Fruit fly (Drosophila melanogaster) whole organism, embryonic: ENCODE results near the gene CG13690.
A peak's percentile ranks its signal among the peaks of the same experiment; 100 is the strongest.

Experiments used
- ATbp ChIP-seq: fragments of 200-800 bp; sonication (Bioruptor generic); optimal IDR thresholded peaks from 2 replicates; lab custom pipeline; 2017; ENCODE audit warnings: missing biosample characterization, mild to moderate bottlenecking, missing genetic modification characterization, missing genetic modification reagents
- CG10267 ChIP-seq: fragments of 200-800 bp; sonication (Bioruptor generic); optimal IDR thresholded peaks from 2 replicates; lab custom pipeline; 2018; ENCODE audit warnings: missing biosample characterization, mild to moderate bottlenecking, missing genetic modification characterization, moderate library complexity
- CG10979 ChIP-seq: fragments of 200-800 bp; sonication (Bioruptor generic); optimal IDR thresholded peaks from 2 replicates; lab custom pipeline; 2018; ENCODE audit warnings: missing biosample characterization, mild to moderate bottlenecking, missing genetic modification characterization, moderate library complexity
- CG11247 ChIP-seq: fragments of 200-800 bp; sonication (Bioruptor generic); IDR thresholded peaks from 2 replicates; pipeline ENCODE4 v1.3.6; 2022; ENCODE audit warnings: missing biosample characterization, missing genetic modification characterization
- CG12155 ChIP-seq: fragments of 200-800 bp; sonication (Bioruptor generic); optimal IDR thresholded peaks from 3 replicates; lab custom pipeline; 2016; ENCODE audit warnings: missing biosample characterization, missing genetic modification characterization
- CG12236 ChIP-seq: fragments of 200-800 bp; sonication (Bioruptor generic); optimal IDR thresholded peaks from 2 replicates; lab custom pipeline; 2016; ENCODE audit warnings: missing biosample characterization, missing genetic modification characterization
- CG1233 ChIP-seq: fragments of 200-800 bp; sonication (Bioruptor generic); optimal IDR thresholded peaks from 4 replicates; lab custom pipeline; 2018; ENCODE audit warnings: missing biosample characterization, mild to moderate bottlenecking, missing genetic modification characterization
- CG13123 ChIP-seq: fragments of 200-800 bp; sonication (Bioruptor generic); optimal IDR thresholded peaks from 2 replicates; lab custom pipeline; 2016; ENCODE audit warnings: missing biosample characterization, missing genetic modification characterization
- CG1603 ChIP-seq: fragments of 200-800 bp; sonication (Bioruptor generic); optimal IDR thresholded peaks from 2 replicates; lab custom pipeline; 2019; ENCODE audit warnings: missing biosample characterization, mild to moderate bottlenecking, missing genetic modification characterization, moderate library complexity
- CG18262 ChIP-seq: fragments of 200-800 bp; optimal IDR thresholded peaks from 3 replicates; lab custom pipeline; 2019; ENCODE audit warnings: missing biosample characterization, mild to moderate bottlenecking, missing genetic modification characterization, moderate library complexity
- CG2712 ChIP-seq: fragments of 200-800 bp; optimal IDR thresholded peaks from 3 replicates; lab custom pipeline; 2019; ENCODE audit warnings: missing biosample characterization, mild to moderate bottlenecking, missing genetic modification characterization, moderate library complexity
- CG32532 ChIP-seq: fragments of 200-800 bp; sonication (Bioruptor generic); IDR thresholded peaks from 2 replicates; pipeline ENCODE4 v1.3.6; 2022; ENCODE audit warnings: missing biosample characterization, missing genetic modification characterization
- CG3726 ChIP-seq: fragments of 200-800 bp; sonication (Bioruptor generic); IDR thresholded peaks from 3 replicates; pipeline ENCODE4, ENCODE4 v1.3.6; 2022; ENCODE audit warnings: missing biosample characterization, missing genetic modification characterization
- CG3838 ChIP-seq: fragments of 200-800 bp; sonication (Bioruptor generic); optimal IDR thresholded peaks from 3 replicates; lab custom pipeline; 2016; ENCODE audit warnings: missing biosample characterization, missing genetic modification characterization
- CG4424 ChIP-seq: fragments of 200-800 bp; sonication (Bioruptor generic); optimal IDR thresholded peaks from 3 replicates; lab custom pipeline; 2016; ENCODE audit warnings: missing biosample characterization, missing genetic modification characterization
- CG4820 ChIP-seq: fragments of 200-800 bp; sonication (Bioruptor generic); optimal IDR thresholded peaks from 3 replicates; lab custom pipeline; 2016; ENCODE audit warnings: missing biosample characterization, missing genetic modification characterization
- CG5180 ChIP-seq: fragments of 200-800 bp; sonication (Bioruptor generic); optimal IDR thresholded peaks from 3 replicates; lab custom pipeline; 2017; ENCODE audit warnings: missing biosample characterization, missing genetic modification characterization, mild to moderate bottlenecking, moderate library complexity, missing genetic modification reagents
- CG6813 ChIP-seq: fragments of 200-800 bp; sonication (Bioruptor generic); optimal IDR thresholded peaks from 2 replicates; lab custom pipeline; 2017; ENCODE audit warnings: missing biosample characterization, missing genetic modification characterization, mild to moderate bottlenecking, moderate library complexity, missing genetic modification reagents
- CG8281 ChIP-seq: fragments of 200-800 bp; sonication (Bioruptor generic); optimal IDR thresholded peaks from 2 replicates; lab custom pipeline; 2018; ENCODE audit warnings: missing biosample characterization, mild to moderate bottlenecking, missing genetic modification characterization, moderate library complexity
- CG8765 ChIP-seq: fragments of 200-800 bp; sonication (Bioruptor generic); IDR thresholded peaks from 2 replicates; pipeline ENCODE4 v1.3.6; 2022; ENCODE audit warnings: missing biosample characterization, missing genetic modification characterization
- Ets65A ChIP-seq: fragments of 200-800 bp; sonication (Bioruptor generic); peaks from one replicate; lab custom pipeline; 2016; ENCODE audit warnings: missing biosample characterization, missing genetic modification characterization
- Hsf ChIP-seq: fragments of 200-800 bp; sonication (Bioruptor generic); optimal IDR thresholded peaks from 3 replicates; lab custom pipeline; 2016; ENCODE audit warnings: missing biosample characterization, missing genetic modification characterization
- MTF-1 ChIP-seq: fragments of 200-800 bp; sonication (Bioruptor generic); optimal IDR thresholded peaks from 2 replicates; lab custom pipeline; 2018; ENCODE audit warnings: missing biosample characterization, mild to moderate bottlenecking, missing genetic modification characterization, borderline replicate concordance
- Med ChIP-seq: fragments of 200-800 bp; sonication (Bioruptor generic); peaks from one replicate; lab custom pipeline; 2016; ENCODE audit warnings: missing biosample characterization, missing genetic modification characterization, mild to moderate bottlenecking, inconsistent platforms, moderate library complexity
- Pdp1 ChIP-seq, 2 experiments: fragments of 200-800 bp; sonication (Bioruptor generic); optimal IDR thresholded peaks; 3 replicates each; lab custom pipeline; 2016; ENCODE audit warnings: missing biosample characterization in 2 of 2, missing genetic modification characterization in 2 of 2, mild to moderate bottlenecking in 1 of 2, moderate library complexity in 1 of 2
- Rfx ChIP-seq: fragments of 200-800 bp; sonication (Bioruptor generic); IDR thresholded peaks from 2 replicates; pipeline ENCODE4 v1.3.6; 2022; ENCODE audit warnings: missing biosample characterization, missing genetic modification characterization
- Rx ChIP-seq: fragments of 200-800 bp; sonication (Bioruptor generic); IDR thresholded peaks from 2 replicates; pipeline ENCODE4 v1.3.6; 2022; ENCODE audit warnings: missing biosample characterization, missing genetic modification characterization
- Sox102F ChIP-seq: fragments of 200-800 bp; sonication (Bioruptor generic); optimal IDR thresholded peaks from 2 replicates; lab custom pipeline; 2018; ENCODE audit warnings: missing biosample characterization, mild to moderate bottlenecking, missing genetic modification characterization, moderate library complexity
- Taf1 ChIP-seq: fragments of 200-800 bp; sonication (Bioruptor generic); IDR thresholded peaks from 2 replicates; pipeline ENCODE4 v1.3.6; 2022; ENCODE audit warnings: missing biosample characterization, missing genetic modification characterization
- Usf ChIP-seq: fragments of 200-800 bp; sonication (Bioruptor generic); optimal IDR thresholded peaks from 2 replicates; lab custom pipeline; 2017; ENCODE audit warnings: missing genotype, missing biosample characterization, missing genetic modification characterization
- Vsx1 ChIP-seq: fragments of 200-800 bp; sonication (Bioruptor generic); optimal IDR thresholded peaks from 2 replicates; lab custom pipeline; 2017; ENCODE audit warnings: missing biosample characterization, mild to moderate bottlenecking, missing genetic modification characterization, missing genetic modification reagents
- ara ChIP-seq: fragments of 200-800 bp; sonication (Bioruptor generic); IDR thresholded peaks from 2 replicates; pipeline ENCODE4 v1.3.6; 2022; ENCODE audit warnings: missing biosample characterization, missing genetic modification characterization
- bcd ChIP-seq: fragments of 200-800 bp; sonication (Bioruptor generic); optimal IDR thresholded peaks from 2 replicates; lab custom pipeline; 2017; ENCODE audit warnings: missing biosample characterization, mild to moderate bottlenecking, missing genetic modification characterization
- bsh ChIP-seq, 2 experiments: fragments of 200-800 bp; sonication (Bioruptor generic); optimal IDR thresholded peaks; 2 replicates each; lab custom pipeline; 2017 to 2018; ENCODE audit warnings: mild to moderate bottlenecking in 2 of 2, missing biosample characterization in 2 of 2, missing genetic modification characterization in 2 of 2, moderate library complexity in 1 of 2
- danr ChIP-seq: fragments of 200-800 bp; sonication (Bioruptor generic); IDR thresholded peaks from 2 replicates; pipeline ENCODE4 v1.3.6; 2022; ENCODE audit warnings: missing biosample characterization, missing genetic modification characterization
- ewg ChIP-seq: fragments of 200-800 bp; sonication (Bioruptor generic); optimal IDR thresholded peaks from 3 replicates; lab custom pipeline; 2017; ENCODE audit warnings: mild to moderate bottlenecking, missing biosample characterization, missing genetic modification reagents, missing genetic modification characterization
- ftz-f1 ChIP-seq: fragments of 200-800 bp; sonication (Bioruptor generic); optimal IDR thresholded peaks from 2 replicates; lab custom pipeline; 2016; ENCODE audit warnings: missing biosample characterization, missing genetic modification characterization
- gcm2 ChIP-seq: fragments of 200-800 bp; sonication (Bioruptor generic); optimal IDR thresholded peaks from 2 replicates; lab custom pipeline; 2016; ENCODE audit warnings: missing biosample characterization, missing genetic modification characterization
- gem ChIP-seq: fragments of 200-800 bp; sonication (Bioruptor generic); optimal IDR thresholded peaks from 2 replicates; lab custom pipeline; 2019; ENCODE audit warnings: missing biosample characterization, mild to moderate bottlenecking, missing genetic modification characterization, moderate library complexity
- h ChIP-seq: fragments of >200 bp; optimal IDR thresholded peaks from 2 replicates; lab custom pipeline; 2017
- ind ChIP-seq: fragments of 200-800 bp; sonication (Bioruptor generic); optimal IDR thresholded peaks from 3 replicates; lab custom pipeline; 2016; ENCODE audit warnings: missing biosample characterization, missing genetic modification characterization
- lov ChIP-seq, 2 experiments: fragments of 200-800 bp in 1 of 2; fragments of >200 bp in 1 of 2; sonication (Bioruptor generic) in 1 of 2; IDR thresholded peaks in 1 of 2; optimal IDR thresholded peaks in 1 of 2; 2 replicates in 1 of 2; 3 replicates in 1 of 2; pipeline versions ENCODE4 v1.3.6 to Lab custom; 2017 to 2022; ENCODE audit warnings: missing biosample characterization in 1 of 2, missing genetic modification characterization in 1 of 2
- mam ChIP-seq: fragments of 200-800 bp; sonication (Bioruptor generic); optimal IDR thresholded peaks from 3 replicates; lab custom pipeline; 2016; ENCODE audit warnings: missing biosample characterization, missing genetic modification characterization
- scrt ChIP-seq: fragments of 200-800 bp; sonication (Bioruptor generic); optimal IDR thresholded peaks from 2 replicates; lab custom pipeline; 2018; ENCODE audit warnings: missing biosample characterization, mild to moderate bottlenecking, missing genetic modification characterization, moderate library complexity
- shn ChIP-seq: fragments of 200-800 bp; sonication (Bioruptor generic); optimal IDR thresholded peaks from 3 replicates; lab custom pipeline; 2016; ENCODE audit warnings: missing biosample characterization, missing genetic modification characterization
- slou ChIP-seq: fragments of 200-800 bp; sonication (Bioruptor generic); optimal IDR thresholded peaks from 3 replicates; lab custom pipeline; 2016; ENCODE audit warnings: missing biosample characterization, missing genetic modification characterization
- tio ChIP-seq: fragments of 200-800 bp; sonication (Bioruptor generic); optimal IDR thresholded peaks from 2 replicates; lab custom pipeline; 2017; ENCODE audit warnings: missing biosample characterization, missing genetic modification characterization, inconsistent platforms
- zfh2 ChIP-seq: fragments of 200-800 bp; sonication (Bioruptor generic); optimal IDR thresholded peaks from 2 replicates; lab custom pipeline; 2016; ENCODE audit warnings: missing biosample characterization, missing genetic modification characterization

Gene CG13690

DNA sequence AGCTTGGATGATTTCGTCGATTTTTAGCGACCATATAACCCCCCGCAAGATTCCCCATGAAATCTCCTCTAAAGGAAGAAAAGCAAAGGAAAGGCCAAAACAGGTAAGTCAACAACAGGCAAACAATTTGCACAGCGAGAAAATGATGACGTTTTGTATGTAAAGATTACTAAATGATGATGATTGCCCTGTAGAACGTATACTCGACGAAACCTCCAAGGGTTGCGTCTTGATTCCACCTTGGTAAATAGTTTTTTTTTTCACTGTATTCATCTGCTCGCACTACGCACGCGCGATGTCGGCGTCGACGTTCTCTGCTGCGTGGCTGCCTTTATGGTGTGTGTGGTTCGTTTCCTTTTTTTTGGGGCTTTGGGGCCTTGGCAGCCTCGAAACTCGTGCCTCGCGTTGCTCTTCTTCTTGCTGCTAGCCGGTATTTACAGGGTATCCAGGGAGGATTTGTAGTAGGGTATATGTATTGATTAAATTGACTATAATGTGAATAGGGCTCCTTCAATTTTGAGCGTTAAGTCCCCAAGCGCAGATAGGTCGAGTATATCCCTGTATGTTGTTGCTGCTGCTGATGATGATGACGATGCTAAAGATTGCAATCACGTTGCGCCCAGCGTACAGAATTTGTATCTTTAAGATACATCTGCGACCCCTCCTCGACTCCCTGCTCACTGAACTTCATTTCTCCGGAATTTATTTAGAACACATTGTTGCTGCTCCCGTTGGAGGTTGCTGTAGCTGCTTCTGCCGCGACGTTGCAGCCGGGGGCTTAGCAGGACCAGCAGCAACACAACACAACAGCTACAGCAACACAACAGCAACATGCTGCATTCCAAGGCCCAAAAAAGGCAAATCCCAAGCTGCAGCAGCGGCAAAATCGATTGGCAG lies 8.1 kb upstream of the CG13690 start (continued):
- TF ChIP-seq Rx (GFP tag; lab: Robert Waterston, UW) (0 out of 2 replicates have a peak, but pooled peaks have one; percentile 10), ind (GFP tag; lab: Kevin White, UChicago) (peak; percentile 4), Sox102F (GFP tag; lab: Kevin White, UChicago) (peak; percentile 18), CG12236 (GFP tag; lab: Kevin White, UChicago) (no peak), mam (no peak), Usf (GFP tag; lab: Kevin White, UChicago) (no peak), bsh (GFP tag; optimal IDR thresholded peaks at IDR 0.05; lab: Kevin White, UChicago) (peak; percentile 30 to 74), CG32532 (GFP tag; lab: Robert Waterston, UW) (peak; percentile 41), bcd (GFP tag; lab: Kevin White, UChicago) (peak; percentile 12), gcm2 (GFP tag; lab: Kevin White, UChicago) (no peak), CG4820 (peak; percentile 17), ara (GFP tag; lab: Robert Waterston, UW) (peak; percentile 60), ewg (GFP tag; lab: Kevin White, UChicago) (peak; percentile 20), CG3726 (no peak), Med (GFP tag; lab: Kevin White, UChicago) (peak; percentile 44), CG1233 (GFP tag; lab: Kevin White, UChicago) (no peak), ATbp (GFP tag; lab: Kevin White, UChicago) (peak; percentile 28), CG6813 (peak; percentile 16), CG10267 (tag; lab: Kevin White, UChicago) (peak; percentile 3), scrt (GFP tag; lab: Kevin White, UChicago) (no peak), CG11247 (GFP tag; lab: Robert Waterston, UW) (no peak; the same call in 1 of the 2 replicates), ftz-f1 (GFP tag; lab: Kevin White, UChicago) (no peak), Vsx1 (GFP tag; lab: Kevin White, UChicago) (no peak), lov (optimal IDR thresholded peaks at IDR 0.05; lab: Kevin White, UChicago) (no peak), lov (GFP tag; IDR thresholded peaks at IDR 0.05; lab: Robert Waterston, UW) (0 out of 3 replicates have a peak, but pooled peaks have one; percentile 66), CG13123 (GFP tag; lab: Kevin White, UChicago) (no peak), CG1603 (tag; lab: Kevin White, UChicago) (peak; percentile 41), CG8765 (GFP tag; lab: Robert Waterston, UW) (no peak), Hsf (peak; percentile 13), tio (GFP tag; lab: Kevin White, UChicago) (peak; percentile 53), shn (peak; percentile 30), CG2712 (tag; lab: Kevin White, UChicago) (peak; percentile 6), Ets65A (GFP tag; lab: Kevin White, UChicago) (no peak), CG12155 (GFP tag; lab: Kevin White, UChicago) (no peak), CG3838 (no peak), zfh2 (GFP tag; lab: Kevin White, UChicago) (no peak), MTF-1 (no peak), CG18262 (peak; percentile 22), CG5180 (GFP tag; lab: Kevin White, UChicago) (no peak), Rfx (GFP tag; lab: Robert Waterston, UW) (no peak), CG8281 (tag; lab: Kevin White, UChicago) (no peak), danr (GFP tag; lab: Robert Waterston, UW) (no peak), h (lab: Kevin White, UChicago) (no peak), gem (tag; lab: Kevin White, UChicago) (peak; percentile 49), CG10979 (tag; lab: Kevin White, UChicago) (peak; percentile 47), Pdp1 (GFP tag; optimal IDR thresholded peaks at IDR 0.05; lab: Kevin White, UChicago) (peak in 1 of 2 experiments; percentile 13), CG4424 (GFP tag; lab: Kevin White, UChicago) (peak; percentile 22), Taf1 (GFP tag; lab: Robert Waterston, UW) (no peak), slou (no peak)
